Fruit fly (Drosophila melanogaster) Kc167 (cell line): ENCODE measurements around the gene Nmd3.

Experiments used
- h ChIP-seq: fragments of >200 bp; optimal IDR thresholded peaks from 3 replicates; lab custom pipeline; 2018; ENCODE audit warnings: missing external identifiers
- psq ChIP-seq: fragments of >200 bp; optimal IDR thresholded peaks from 2 replicates; lab custom pipeline; 2017; ENCODE audit warnings: missing external identifiers

dm6 chrX:2135868-2136787 lies 48.3 kb downstream of the Nmd3 start:
- no peak for TF ChIP-seq psq
- TF ChIP-seq h (lab: Kevin White, UChicago), result no peak
